Worm (Caenorhabditis elegans) whole organism, L4 larva: Measurements from ENCODE around the gene lron-3.

Experiments used
- F26F4.8 ChIP-seq: fragments of 200-800 bp; sonication (Bioruptor generic); conservative IDR thresholded peaks from 2 replicates; pipeline ENCODE4 v1.3.6; 2022; ENCODE audit warnings: missing genetic modification characterization, missing compliant biosample characterization
- F37D6.2 ChIP-seq: sonication (generic microtip); optimal IDR thresholded peaks from 2 replicates; lab custom pipeline; 2016; ENCODE audit warnings: mild to moderate bottlenecking, missing genetic modification characterization, missing compliant biosample characterization
- R02D3.7 ChIP-seq: fragments of 150-350 bp; sonication (generic microtip); optimal IDR thresholded peaks from 3 replicates; lab custom pipeline; 2014; ENCODE audit warnings: missing biosample characterization, missing genetic modification characterization
- ZK337.2 ChIP-seq: fragments of 200-800 bp; sonication (Bioruptor generic); IDR thresholded peaks from 2 replicates; pipeline ENCODE4 v1.3.6; 2022; ENCODE audit warnings: missing genetic modification reagents, missing genetic modification characterization, missing compliant biosample characterization
- ZK546.5 ChIP-seq, 2 experiments: sonication (generic microtip); optimal IDR thresholded peaks; 2 replicates each; lab custom pipeline; 2017; ENCODE audit warnings: missing biosample characterization in 2 of 2, missing genetic modification characterization in 2 of 2
- aha-1 ChIP-seq: fragments of 150-350 bp; peaks from one replicate; lab custom pipeline; 2014; ENCODE audit warnings: missing biosample characterization, missing genetic modification characterization
- arid-1 ChIP-seq: fragments of 200-800 bp; sonication (Bioruptor generic); conservative IDR thresholded peaks from 2 replicates; pipeline ENCODE4 v1.3.6; 2022; ENCODE audit warnings: missing genetic modification reagents, missing genetic modification characterization, missing compliant biosample characterization
- ceh-20 ChIP-seq: fragments of 200-800 bp; sonication (Bioruptor generic); IDR thresholded peaks from 2 replicates; pipeline ENCODE4 v1.3.6; 2022; ENCODE audit warnings: missing genetic modification reagents, missing genetic modification characterization, missing compliant biosample characterization
- ceh-28 ChIP-seq: fragments of 150-350 bp; optimal IDR thresholded peaks from 2 replicates; lab custom pipeline; 2014; ENCODE audit warnings: missing biosample characterization, missing genetic modification reagents, missing genetic modification characterization
- ceh-44 ChIP-seq: fragments of 200-800 bp; sonication (Bioruptor generic); IDR thresholded peaks from 2 replicates; pipeline ENCODE4 v1.3.6; 2022; ENCODE audit warnings: missing genetic modification reagents, missing genetic modification characterization, missing compliant biosample characterization
- ces-1 ChIP-seq: fragments of 150-350 bp; sonication (generic microtip); optimal IDR thresholded peaks from 4 replicates; lab custom pipeline; 2014; ENCODE audit warnings: missing biosample characterization, missing genetic modification reagents, missing genetic modification characterization
- ctbp-1 ChIP-seq: fragments of 200-800 bp; sonication (Bioruptor generic); IDR thresholded peaks from 2 replicates; pipeline ENCODE4 v1.3.6; 2022; ENCODE audit warnings: missing genetic modification reagents, missing genetic modification characterization, missing compliant biosample characterization
- daf-19 ChIP-seq: fragments of 200-800 bp; sonication (Bioruptor generic); conservative IDR thresholded peaks from 2 replicates; pipeline ENCODE4 v1.3.6; 2022; ENCODE audit warnings: missing genetic modification characterization, missing compliant biosample characterization
- dmd-6 ChIP-seq: fragments of 200-800 bp; sonication (Bioruptor generic); IDR thresholded peaks from 2 replicates; pipeline ENCODE4 v1.3.6; 2022; ENCODE audit warnings: missing genetic modification reagents, missing genetic modification characterization, missing compliant biosample characterization
- dpl-1 ChIP-seq: fragments of 150-350 bp; optimal IDR thresholded peaks from 2 replicates; lab custom pipeline; 2014; ENCODE audit warnings: missing biosample characterization, missing genetic modification reagents, missing genetic modification characterization
- fkh-10 ChIP-seq: fragments of 150-350 bp; optimal IDR thresholded peaks from 2 replicates; lab custom pipeline; 2014; ENCODE audit warnings: missing biosample characterization, missing genetic modification reagents, missing genetic modification characterization
- hif-1 ChIP-seq, 2 experiments: sonication (generic microtip); optimal IDR thresholded peaks; 2 replicates each; lab custom pipeline; 2016 to 2017; ENCODE audit warnings: missing compliant biosample characterization in 2 of 2, missing genetic modification characterization in 2 of 2, missing genetic modification reagents in 2 of 2, missing genotype in 2 of 2, mild to moderate bottlenecking in 1 of 2
- hlh-11 ChIP-seq: fragments of 200-800 bp; sonication (Bioruptor generic); optimal IDR thresholded peaks from 2 replicates; lab custom pipeline; 2018; ENCODE audit warnings: mild to moderate bottlenecking, missing genetic modification characterization, missing compliant biosample characterization
- hlh-30 ChIP-seq: sonication (generic microtip); optimal IDR thresholded peaks from 2 replicates; lab custom pipeline; 2017; ENCODE audit warnings: antibody characterized with exemption, mild to moderate bottlenecking, missing genetic modification characterization, missing compliant biosample characterization; ENCODE audit not compliant: insufficient read depth
- hmg-1.1 ChIP-seq: fragments of 200-800 bp; sonication (Bioruptor generic); IDR thresholded peaks from 2 replicates; pipeline ENCODE4 v1.3.6; 2022; ENCODE audit warnings: missing genetic modification reagents, missing genetic modification characterization, missing compliant biosample characterization
- lsy-2 ChIP-seq, 2 experiments: fragments of 150-350 bp in 1 of 2; sonication (generic microtip) in 1 of 2; optimal IDR thresholded peaks; 2 replicates each; lab custom pipeline; 2014 to 2017; ENCODE audit warnings: missing biosample characterization in 2 of 2, missing genetic modification characterization in 2 of 2
- mdl-1 ChIP-seq, 2 experiments: fragments of 150-350 bp in 1 of 2; sonication (generic microtip) in 1 of 2; optimal IDR thresholded peaks; 2 replicates each; lab custom pipeline; 2014 to 2017; ENCODE audit warnings: missing biosample characterization in 2 of 2, missing genetic modification characterization in 2 of 2
- mdt-29 ChIP-seq: fragments of 200-800 bp; sonication (Bioruptor generic); IDR thresholded peaks from 2 replicates; pipeline ENCODE4 v1.3.6; 2022; ENCODE audit warnings: missing genetic modification reagents, missing genetic modification characterization, missing compliant biosample characterization
- mep-1 ChIP-seq: fragments of 150-350 bp; sonication (generic microtip); optimal IDR thresholded peaks from 3 replicates; lab custom pipeline; 2014; ENCODE audit warnings: missing biosample characterization, missing genetic modification characterization
- mes-2 ChIP-seq: sonication (generic microtip); optimal IDR thresholded peaks from 2 replicates; lab custom pipeline; 2016; ENCODE audit warnings: missing genotype, mild to moderate bottlenecking, missing genetic modification characterization, missing compliant biosample characterization; ENCODE audit not compliant: poor library complexity, severe bottlenecking
- mxl-2 ChIP-seq: fragments of 200-800 bp; sonication (Bioruptor generic); conservative IDR thresholded peaks from 2 replicates; pipeline ENCODE4 v1.3.6; 2022; ENCODE audit warnings: missing genetic modification reagents, missing genetic modification characterization, missing compliant biosample characterization
- nhr-10 ChIP-seq: fragments of 150-350 bp; optimal IDR thresholded peaks from 2 replicates; lab custom pipeline; 2014; ENCODE audit warnings: missing biosample characterization, missing genetic modification characterization
- nhr-102 ChIP-seq: sonication (generic microtip); optimal IDR thresholded peaks from 2 replicates; lab custom pipeline; 2016; ENCODE audit warnings: mild to moderate bottlenecking, missing genetic modification characterization, moderate library complexity, missing compliant biosample characterization
- nhr-28 ChIP-seq: fragments of 150-350 bp; optimal IDR thresholded peaks from 2 replicates; lab custom pipeline; 2014; ENCODE audit warnings: missing biosample characterization, missing genetic modification characterization
- nhr-41 ChIP-seq: fragments of 200-800 bp; sonication (Bioruptor generic); IDR thresholded peaks from 2 replicates; pipeline ENCODE4 v1.3.6; 2022; ENCODE audit warnings: missing genetic modification reagents, missing genetic modification characterization, missing compliant biosample characterization
- nhr-42 ChIP-seq: fragments of 200-800 bp; sonication (Bioruptor generic); IDR thresholded peaks from 2 replicates; pipeline ENCODE4 v1.3.6; 2022; ENCODE audit warnings: missing genetic modification characterization, missing compliant biosample characterization
- pha-4 ChIP-seq, 2 experiments: fragments of 150-350 bp in 1 of 2; fragments of 200-800 bp in 1 of 2; sonication (Bioruptor generic) in 1 of 2; IDR thresholded peaks in 1 of 2; optimal IDR thresholded peaks in 1 of 2; 2 replicates each; pipeline versions ENCODE4 v1.3.6 to Lab custom; 2014 to 2022; ENCODE audit warnings: missing genetic modification characterization in 2 of 2, missing genetic modification reagents in 2 of 2, missing biosample characterization in 1 of 2, missing compliant biosample characterization in 1 of 2
- php-3 ChIP-seq: fragments of 200-800 bp; sonication (Bioruptor generic); IDR thresholded peaks from 2 replicates; pipeline ENCODE4 v1.3.6; 2022; ENCODE audit warnings: missing genetic modification reagents, missing genetic modification characterization, missing compliant biosample characterization
- rbr-2 ChIP-seq: sonication (generic microtip); optimal IDR thresholded peaks from 2 replicates; lab custom pipeline; 2016; ENCODE audit warnings: missing genotype, missing genetic modification characterization, missing compliant biosample characterization
- set-16 ChIP-seq: fragments of 200-800 bp; sonication (Bioruptor generic); IDR thresholded peaks from 2 replicates; pipeline ENCODE4 v1.3.6; 2022; ENCODE audit warnings: missing genetic modification reagents, missing genetic modification characterization, missing compliant biosample characterization
- snpc-1.2 ChIP-seq: fragments of 200-800 bp; sonication (Bioruptor generic); IDR thresholded peaks from 2 replicates; pipeline ENCODE4 v1.3.6; 2022; ENCODE audit warnings: missing genetic modification reagents, missing genetic modification characterization, missing compliant biosample characterization
- snpc-4 ChIP-seq: fragments of 150-350 bp; optimal IDR thresholded peaks from 2 replicates; lab custom pipeline; 2014; ENCODE audit warnings: missing biosample characterization, missing genetic modification characterization
- spr-3 ChIP-seq: fragments of 200-800 bp; sonication (Bioruptor generic); optimal IDR thresholded peaks from 2 replicates; lab custom pipeline; 2018; ENCODE audit warnings: mild to moderate bottlenecking, missing genetic modification characterization, missing compliant biosample characterization
- tra-1 ChIP-seq: fragments of 200-800 bp; sonication (Bioruptor generic); IDR thresholded peaks from 2 replicates; pipeline ENCODE4 v1.3.6; 2022; ENCODE audit warnings: missing genetic modification reagents, missing genetic modification characterization, missing compliant biosample characterization
- unc-130 ChIP-seq: sonication (generic microtip); optimal IDR thresholded peaks from 2 replicates; lab custom pipeline; 2016; ENCODE audit warnings: missing genetic modification reagents, missing genetic modification characterization, missing compliant biosample characterization
- unc-62 ChIP-seq, 3 experiments: fragments of 150-350 bp in 1 of 3; sonication (generic microtip); optimal IDR thresholded peaks in 2 of 3; peaks in 1 of 3; 1 replicate in 1 of 3; 2 replicates in 2 of 3; lab custom pipeline; 2014 to 2017; ENCODE audit warnings: missing biosample characterization in 3 of 3, missing genetic modification characterization in 3 of 3, missing genetic modification reagents in 3 of 3, missing genotype in 1 of 3
- vab-7 ChIP-seq: fragments of 200-800 bp; sonication (Bioruptor generic); IDR thresholded peaks from 2 replicates; pipeline ENCODE4 v1.3.6; 2022; ENCODE audit warnings: missing genetic modification reagents, missing genetic modification characterization, missing compliant biosample characterization
- zip-11 ChIP-seq: fragments of 200-800 bp; sonication (Bioruptor generic); IDR thresholded peaks from 2 replicates; pipeline ENCODE4 v1.3.6; 2022; ENCODE audit warnings: missing genetic modification characterization, missing compliant biosample characterization
- ztf-11 ChIP-seq: fragments of 150-350 bp; optimal IDR thresholded peaks from 2 replicates; lab custom pipeline; 2014; ENCODE audit warnings: missing biosample characterization, missing genetic modification characterization

The lron-3 gene

DNA sequence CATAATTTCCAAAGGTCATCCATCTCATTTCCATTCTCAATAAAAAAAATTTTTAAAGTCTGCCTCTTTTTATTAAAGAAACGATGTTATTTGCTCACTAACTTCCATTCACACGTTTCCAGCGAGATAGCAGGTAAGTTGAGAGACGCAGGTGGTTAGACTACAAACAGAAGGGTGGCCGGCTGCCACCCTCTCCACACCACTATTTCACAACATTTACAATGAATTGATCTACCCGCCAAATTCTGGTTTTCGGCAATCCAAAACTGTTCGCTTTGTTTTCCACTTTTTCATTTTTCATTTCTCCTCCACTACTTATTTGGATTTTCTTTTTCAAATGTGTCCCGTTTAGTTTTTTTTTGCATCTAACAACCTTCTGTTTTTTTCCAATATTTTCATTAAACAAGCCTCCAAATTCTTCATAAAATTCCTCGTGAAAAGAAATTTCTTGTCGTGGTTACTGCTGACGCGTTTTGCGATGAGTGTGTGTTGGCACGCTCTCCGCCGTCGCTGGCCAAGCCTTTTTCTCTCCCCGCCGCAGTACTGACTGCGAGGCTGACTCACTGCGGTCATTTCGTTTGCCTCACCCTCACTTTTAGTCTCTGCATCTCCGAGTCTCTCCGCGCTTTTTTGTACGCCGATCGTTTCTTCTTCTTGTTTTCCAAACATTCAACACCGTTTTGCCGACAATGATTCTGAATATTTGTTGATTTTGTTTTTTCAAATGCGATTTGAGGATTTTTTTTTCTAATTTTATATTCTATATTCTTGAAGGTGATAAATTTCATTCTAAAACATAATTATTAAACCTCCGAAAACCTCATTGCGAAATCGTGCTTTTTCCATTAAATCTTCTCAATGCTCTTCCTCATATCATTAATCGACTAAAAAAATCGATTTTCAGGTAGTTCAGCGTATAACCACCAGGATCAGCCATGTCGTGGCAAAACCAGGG lies 10.5 kb upstream of the lron-3 start, which contains the start of gene dyn-1 (continued):
- TF ChIP-seq pha-4 (GFP tag; IDR thresholded peaks at IDR 0.05; lab: Robert Waterston, UW), result 0 out of 2 replicates have a peak, but pooled peaks have one; percentile 45
- no peak for TF ChIP-seq pha-4 (tag; optimal IDR thresholded peaks at IDR 0.05; lab: Kevin White, UChicago)
- TF ChIP-seq hif-1 (tag; optimal IDR thresholded peaks at IDR 0.05; lab: Kevin White, UChicago), result peak in 1 of 2 experiments; percentile 48
- TF ChIP-seq hlh-30, result peak; percentile 69
- no peak for TF ChIP-seq F37D6.2
- peak; percentile 61 for TF ChIP-seq nhr-102 (tag; lab: Kevin White, UChicago)
- TF ChIP-seq zip-11, result no peak
- peak; percentile 64 for TF ChIP-seq set-16 (GFP tag; lab: Robert Waterston, UW)
- peak; percentile 52 for TF ChIP-seq aha-1
- 0 out of 2 replicates have a peak, but pooled peaks have one; percentile 10 for TF ChIP-seq nhr-41 (GFP tag; lab: Robert Waterston, UW)
- TF ChIP-seq dmd-6 (GFP tag; lab: Robert Waterston, UW), result peak; percentile 64
- no peak for TF ChIP-seq snpc-4 (tag; lab: Kevin White, UChicago)
- peak; percentile 76 for TF ChIP-seq rbr-2 (tag; lab: Kevin White, UChicago)
- TF ChIP-seq php-3 (GFP tag; lab: Robert Waterston, UW), result peak; percentile 61; the same call in 1 of the 2 replicates
- peak in 1 of 2 experiments; percentile 69 for TF ChIP-seq lsy-2 (tag; optimal IDR thresholded peaks at IDR 0.05; lab: Kevin White, UChicago)
- TF ChIP-seq, all 104 proteins: peak for 35

DNA sequence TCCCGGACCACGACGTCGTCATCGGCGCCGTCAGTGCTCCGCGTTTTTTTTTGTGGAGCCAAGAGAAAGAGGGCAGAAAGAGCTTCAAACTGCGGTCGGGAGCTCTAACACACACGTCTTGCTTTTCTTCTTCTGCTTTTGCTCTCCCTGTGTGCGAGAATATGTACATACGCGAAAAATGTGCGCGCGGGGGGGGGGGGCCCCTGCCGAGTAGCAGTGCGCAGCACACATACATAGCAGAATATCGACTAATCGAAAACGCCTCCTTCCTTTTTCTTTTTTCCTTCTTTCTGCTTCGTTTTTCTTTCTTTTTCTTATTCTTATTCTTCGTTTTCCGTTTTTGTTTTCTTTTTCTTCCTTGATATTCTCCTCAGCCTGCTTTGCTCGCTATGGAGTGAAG lies 8.9 kb upstream of the lron-3 start:
- TF ChIP-seq F26F4.8 (GFP tag; lab: Robert Waterston, UW), result no peak
- peak; percentile 58 for TF ChIP-seq aha-1
- no peak for TF ChIP-seq ZK546.5 (tag; optimal IDR thresholded peaks at IDR 0.05; lab: Kevin White, UChicago)
- no peak for TF ChIP-seq zip-11
- peak; percentile 8 for TF ChIP-seq mep-1
- no peak for TF ChIP-seq ztf-11 (tag; lab: Kevin White, UChicago)
- TF ChIP-seq mxl-2 (GFP tag; lab: Robert Waterston, UW), result no peak
- no peak for TF ChIP-seq arid-1 (GFP tag; lab: Robert Waterston, UW)
- TF ChIP-seq ceh-44 (GFP tag; lab: Robert Waterston, UW), result no peak
- no peak for TF ChIP-seq dpl-1
- TF ChIP-seq mes-2 (tag; lab: Kevin White, UChicago), result peak; percentile 38
- TF ChIP-seq snpc-1.2 (GFP tag; lab: Robert Waterston, UW), result no peak
- TF ChIP-seq ces-1 (GFP tag; lab: Kevin White, UChicago), result no peak
- TF ChIP-seq unc-62 (GFP tag; optimal IDR thresholded peaks at IDR 0.05 in 1 of 2; lab: Kevin White, UChicago), result peak in 1 of 2 experiments; percentile 90
- no peak for TF ChIP-seq unc-62 (tag; optimal IDR thresholded peaks at IDR 0.05; lab: Kevin White, UChicago)
- peak in 1 of 2 experiments; percentile 52 for TF ChIP-seq mdl-1 (tag; optimal IDR thresholded peaks at IDR 0.05; lab: Kevin White, UChicago)
- TF ChIP-seq mdt-29 (GFP tag; lab: Robert Waterston, UW), result no peak
- no peak for TF ChIP-seq unc-130 (GFP tag; lab: Kevin White, UChicago)
- TF ChIP-seq hlh-11, result peak; percentile 15
- no peak for TF ChIP-seq nhr-10 (tag; lab: Kevin White, UChicago)
- TF ChIP-seq F37D6.2, result peak; percentile 46
- TF ChIP-seq tra-1, result no peak
- peak; percentile 70 for TF ChIP-seq set-16 (GFP tag; lab: Robert Waterston, UW)
- TF ChIP-seq ctbp-1, result 0 out of 2 replicates have a peak, but pooled peaks have one; percentile 68
- TF ChIP-seq hmg-1.1, result peak; percentile 63
- no peak for TF ChIP-seq ZK337.2 (GFP tag; lab: Robert Waterston, UW)
- peak; percentile 63 for TF ChIP-seq rbr-2 (tag; lab: Kevin White, UChicago)
- TF ChIP-seq vab-7 (GFP tag; lab: Robert Waterston, UW), result 0 out of 2 replicates have a peak, but pooled peaks have one; percentile 37
- 0 out of 2 replicates have a peak, but pooled peaks have one; percentile 30 for TF ChIP-seq pha-4 (GFP tag; IDR thresholded peaks at IDR 0.05; lab: Robert Waterston, UW)
- no peak for TF ChIP-seq pha-4 (tag; optimal IDR thresholded peaks at IDR 0.05; lab: Kevin White, UChicago)
- no peak for TF ChIP-seq nhr-42 (GFP tag; lab: Robert Waterston, UW)
- TF ChIP-seq daf-19 (GFP tag; lab: Robert Waterston, UW), result no peak
- no peak for TF ChIP-seq ceh-28 (tag; lab: Kevin White, UChicago)
- TF ChIP-seq R02D3.7 (tag; lab: Kevin White, UChicago), result no peak
- TF ChIP-seq spr-3 (GFP tag; lab: Kevin White, UChicago), result no peak
- TF ChIP-seq fkh-10 (GFP tag; lab: Kevin White, UChicago), result peak; percentile 57
- TF ChIP-seq nhr-28 (tag; lab: Kevin White, UChicago), result no peak
- TF ChIP-seq ceh-20 (GFP tag; lab: Robert Waterston, UW), result 0 out of 2 replicates have a peak, but pooled peaks have one; percentile 14
